Fruit fly (Drosophila melanogaster): ENCODE measurements around the gene CG7246.

DNA sequence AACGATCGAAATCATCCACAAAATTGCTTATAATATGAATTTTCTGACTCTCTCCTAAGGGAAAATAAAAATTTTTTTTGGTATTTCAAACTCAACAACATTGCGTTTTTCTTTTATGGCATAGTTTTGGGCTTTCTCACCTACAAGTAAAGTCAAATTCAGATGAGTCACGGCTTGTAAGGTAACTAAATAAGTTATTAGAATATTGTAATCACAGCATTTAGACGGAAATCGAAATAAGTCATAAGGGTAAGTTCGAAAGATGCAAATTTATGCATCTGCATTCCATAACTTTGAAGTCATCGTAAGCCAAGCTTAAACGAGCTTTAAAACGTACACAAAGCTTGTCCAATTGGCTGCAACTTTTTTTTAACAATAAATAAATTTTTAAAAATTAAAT is 51.4 kb downstream of the CG7246 start:
- TF ChIP-seq CG8478 (optimal IDR thresholded peaks at IDR 0.05) (no peak), CTCF (optimal IDR thresholded peaks at IDR 0.05) (no peak)
